Fruit fly (Drosophila melanogaster) whole organism, embryonic: Measurements from ENCODE around the gene cass.

ENCODE experiments used
- Awh ChIP-seq: fragments of 200-800 bp; sonication (Bioruptor generic); IDR thresholded peaks from 2 replicates; pipeline ENCODE4, ENCODE4 v1.3.6; 2022; ENCODE audit warnings: missing biosample characterization, missing genetic modification characterization
- CG10431 ChIP-seq: fragments of 200-800 bp; sonication (Bioruptor generic); optimal IDR thresholded peaks from 3 replicates; lab custom pipeline; 2018; ENCODE audit warnings: missing biosample characterization, mild to moderate bottlenecking, missing genetic modification characterization
- CG10959 ChIP-seq: fragments of 200-800 bp; sonication (Bioruptor generic); IDR thresholded peaks from 2 replicates; pipeline ENCODE4 v1.3.6; 2022; ENCODE audit warnings: missing biosample characterization, missing genetic modification characterization
- CG14965 ChIP-seq: fragments of 200-800 bp; sonication (Bioruptor generic); optimal IDR thresholded peaks from 2 replicates; lab custom pipeline; 2016; ENCODE audit warnings: missing biosample characterization, missing genetic modification characterization, borderline replicate concordance
- CG15514 ChIP-seq: fragments of 200-800 bp; sonication (Bioruptor generic); optimal IDR thresholded peaks from 3 replicates; lab custom pipeline; 2017; ENCODE audit warnings: missing biosample characterization, missing genetic modification characterization, mild to moderate bottlenecking, moderate library complexity, missing genetic modification reagents
- CG16813 ChIP-seq: fragments of 200-800 bp; sonication (Bioruptor generic); IDR thresholded peaks from 3 replicates; pipeline ENCODE4 v1.3.6; 2022; ENCODE audit warnings: missing biosample characterization, missing genetic modification characterization; ENCODE audit not compliant: partially characterized antibody
- CG17328 ChIP-seq: fragments of 200-800 bp; sonication (Bioruptor generic); IDR thresholded peaks from 2 replicates; pipeline ENCODE4 v1.3.6; 2022; ENCODE audit warnings: missing biosample characterization, missing genetic modification characterization
- CG17361 ChIP-seq: fragments of 200-800 bp; sonication (Bioruptor generic); IDR thresholded peaks from 3 replicates; pipeline ENCODE4 v1.3.6; 2022; ENCODE audit warnings: missing biosample characterization, missing genetic modification characterization
- CG18764 ChIP-seq: fragments of 200-800 bp; sonication (Bioruptor generic); optimal IDR thresholded peaks from 3 replicates; lab custom pipeline; 2016; ENCODE audit warnings: missing biosample characterization, missing genetic modification characterization
- CG2199 ChIP-seq: fragments of 200-800 bp; sonication (Bioruptor generic); IDR thresholded peaks from 3 replicates; pipeline ENCODE4 v1.3.6; 2022; ENCODE audit warnings: missing biosample characterization, missing genetic modification characterization
- CG7372 ChIP-seq: fragments of 200-800 bp; sonication (Bioruptor generic); IDR thresholded peaks from 2 replicates; pipeline ENCODE4 v1.3.6; 2022; ENCODE audit warnings: missing biosample characterization, missing genetic modification characterization
- CG9215 ChIP-seq: fragments of 200-800 bp; sonication (Bioruptor generic); IDR thresholded peaks from 2 replicates; pipeline ENCODE4 v1.3.6; 2022; ENCODE audit warnings: missing biosample characterization, missing genetic modification characterization
- D19A ChIP-seq: fragments of 200-800 bp; optimal IDR thresholded peaks from 3 replicates; lab custom pipeline; 2019; ENCODE audit warnings: missing biosample characterization, mild to moderate bottlenecking, missing genetic modification characterization, moderate library complexity
- Dfd ChIP-seq, 2 experiments: fragments of >200 bp; optimal IDR thresholded peaks; 2 replicates each; lab custom pipeline; 2017; ENCODE audit warnings: missing biosample characterization in 2 of 2, missing genetic modification characterization in 2 of 2
- Doc3 ChIP-seq: fragments of 200-800 bp; sonication (Bioruptor generic); IDR thresholded peaks from 3 replicates; pipeline ENCODE4 v1.3.6; 2022; ENCODE audit warnings: missing biosample characterization, missing genetic modification characterization; ENCODE audit not compliant: partially characterized antibody
- Eip74EF ChIP-seq, 2 experiments: fragments of 200-800 bp in 1 of 2; fragments of >200 bp in 1 of 2; sonication (Bioruptor generic) in 1 of 2; optimal IDR thresholded peaks; 2 replicates each; lab custom pipeline; 2017 to 2019; ENCODE audit warnings: missing biosample characterization in 2 of 2, missing genetic modification characterization in 2 of 2, mild to moderate bottlenecking in 1 of 2, moderate library complexity in 1 of 2
- HHEX ChIP-seq: fragments of 200-800 bp; sonication (Bioruptor generic); optimal IDR thresholded peaks from 3 replicates; lab custom pipeline; 2017; ENCODE audit warnings: missing biosample characterization, mild to moderate bottlenecking, missing genetic modification characterization, missing genetic modification reagents
- Hand ChIP-seq: fragments of 200-800 bp; sonication (Bioruptor generic); optimal IDR thresholded peaks from 2 replicates; lab custom pipeline; 2017; ENCODE audit warnings: mild to moderate bottlenecking, missing biosample characterization, missing genetic modification reagents, missing genetic modification characterization
- Hr3 ChIP-seq: fragments of 200-800 bp; sonication (Bioruptor generic); optimal IDR thresholded peaks from 3 replicates; lab custom pipeline; 2016; ENCODE audit warnings: missing biosample characterization, missing genetic modification characterization
- Hr78 ChIP-seq, 2 experiments: fragments of 200-800 bp in 1 of 2; fragments of >200 bp in 1 of 2; sonication (Bioruptor generic) in 1 of 2; optimal IDR thresholded peaks; 2 replicates each; lab custom pipeline; 2017 to 2019; ENCODE audit warnings: missing biosample characterization in 2 of 2, missing genetic modification characterization in 2 of 2, mild to moderate bottlenecking in 1 of 2, moderate library complexity in 1 of 2
- Hsf ChIP-seq: fragments of 200-800 bp; sonication (Bioruptor generic); optimal IDR thresholded peaks from 3 replicates; lab custom pipeline; 2016; ENCODE audit warnings: missing biosample characterization, missing genetic modification characterization
- Scr ChIP-seq: fragments of 200-800 bp; sonication (Bioruptor generic); IDR thresholded peaks from 2 replicates; pipeline ENCODE4 v1.3.6; 2022; ENCODE audit warnings: missing biosample characterization, missing genetic modification characterization; ENCODE audit not compliant: partially characterized antibody
- Stat92E ChIP-seq, 3 experiments: fragments of >200 bp in 2 of 3; fragments of 200-800 bp in 1 of 3; sonication (Bioruptor generic) in 1 of 3; optimal IDR thresholded peaks; 2 replicates each; lab custom pipeline; 2017 to 2019; ENCODE audit warnings: missing biosample characterization in 3 of 3, missing genetic modification characterization in 3 of 3, mild to moderate bottlenecking in 1 of 3, moderate library complexity in 1 of 3
- abd-A ChIP-seq: fragments of 200-800 bp; sonication (Bioruptor generic); optimal IDR thresholded peaks from 3 replicates; lab custom pipeline; 2019; ENCODE audit warnings: missing biosample characterization, mild to moderate bottlenecking, missing genetic modification characterization, moderate library complexity
- bigmax ChIP-seq: fragments of 200-800 bp; sonication (Bioruptor generic); optimal IDR thresholded peaks from 2 replicates; lab custom pipeline; 2018; ENCODE audit warnings: missing biosample characterization, mild to moderate bottlenecking, missing genetic modification characterization
- disco-r ChIP-seq: fragments of 200-800 bp; sonication (Bioruptor generic); optimal IDR thresholded peaks from 2 replicates; lab custom pipeline; 2016; ENCODE audit warnings: missing biosample characterization, missing genetic modification characterization
- fu2 ChIP-seq: fragments of 200-800 bp; sonication (Bioruptor generic); optimal IDR thresholded peaks from 2 replicates; lab custom pipeline; 2016; ENCODE audit warnings: missing biosample characterization, missing genetic modification characterization
- grn ChIP-seq: fragments of 200-800 bp; sonication (Bioruptor generic); optimal IDR thresholded peaks from 3 replicates; lab custom pipeline; 2017; ENCODE audit warnings: missing biosample characterization, missing genetic modification characterization
- gsb-n ChIP-seq: fragments of 200-800 bp; sonication (Bioruptor generic); optimal IDR thresholded peaks from 3 replicates; lab custom pipeline; 2018; ENCODE audit warnings: missing biosample characterization, mild to moderate bottlenecking, missing genetic modification characterization
- inv ChIP-seq: fragments of 200-800 bp; sonication (Bioruptor generic); IDR thresholded peaks from 2 replicates; pipeline ENCODE4 v1.3.6; 2022; ENCODE audit warnings: missing biosample characterization, missing genetic modification characterization; ENCODE audit not compliant: partially characterized antibody
- kni ChIP-seq: fragments of 200-800 bp; sonication (Bioruptor generic); optimal IDR thresholded peaks from 3 replicates; lab custom pipeline; 2017; ENCODE audit warnings: mild to moderate bottlenecking, missing biosample characterization, missing genetic modification reagents, missing genetic modification characterization
- lola ChIP-seq, 3 experiments: fragments of >200 bp in 2 of 3; fragments of 200-800 bp in 1 of 3; sonication (Bioruptor generic) in 1 of 3; optimal IDR thresholded peaks; 2 replicates each; lab custom pipeline; 2017 to 2019; ENCODE audit warnings: missing biosample characterization in 3 of 3, missing genetic modification characterization in 3 of 3, mild to moderate bottlenecking in 1 of 3, moderate library complexity in 1 of 3
- oc ChIP-seq: fragments of 200-800 bp; sonication (Bioruptor generic); optimal IDR thresholded peaks from 2 replicates; lab custom pipeline; 2018; ENCODE audit warnings: missing biosample characterization, mild to moderate bottlenecking, missing genetic modification characterization, moderate library complexity
- pros ChIP-seq: fragments of 200-800 bp; sonication (Bioruptor generic); optimal IDR thresholded peaks from 3 replicates; lab custom pipeline; 2019; ENCODE audit warnings: missing biosample characterization, mild to moderate bottlenecking, missing genetic modification characterization, moderate library complexity
- ro ChIP-seq: fragments of 200-800 bp; sonication (Bioruptor generic); IDR thresholded peaks from 2 replicates; pipeline ENCODE4 v1.3.6; 2022; ENCODE audit warnings: missing biosample characterization, missing genetic modification characterization
- seq ChIP-seq: fragments of 200-800 bp; sonication (Bioruptor generic); IDR thresholded peaks from 2 replicates; pipeline ENCODE4 v1.3.6; 2022; ENCODE audit warnings: missing biosample characterization, missing genetic modification characterization

cass gene

dm6 chr2L:17497108-17497507, 19.4 kb upstream of the cass start, which contains the start of gene qua (continued):
- no peak for TF ChIP-seq lola (GFP tag; optimal IDR thresholded peaks at IDR 0.05; lab: Kevin White, UChicago)

DNA sequence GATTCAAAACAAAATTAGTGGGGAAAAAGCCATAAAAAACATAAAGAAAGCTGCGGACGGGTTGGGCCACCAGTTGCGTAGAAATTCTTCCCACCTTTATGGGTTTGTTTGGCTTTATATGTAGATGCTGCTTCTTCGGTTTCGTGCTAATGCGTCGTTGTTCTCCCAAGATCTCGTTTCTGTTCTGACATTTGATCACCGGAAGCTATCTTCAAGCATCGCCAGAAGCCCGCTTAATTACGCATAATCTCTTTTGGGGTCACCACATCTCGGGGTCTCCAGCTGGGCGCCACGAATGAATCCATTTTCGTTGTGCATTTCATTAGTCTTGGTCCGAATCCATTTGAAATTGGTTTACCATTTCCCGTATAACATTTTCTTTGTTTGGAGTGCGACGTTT, 18.1 kb upstream of the cass start:
- peak; percentile 37 for TF ChIP-seq grn (GFP tag; lab: Kevin White, UChicago)
- TF ChIP-seq kni = peak; percentile 50
- 0 out of 3 replicates have a peak, but pooled peaks have one; percentile 29 for TF ChIP-seq CG2199 (GFP tag; lab: Robert Waterston, UW)
- no peak for TF ChIP-seq ro (GFP tag; lab: Robert Waterston, UW)
- TF ChIP-seq abd-A (tag; lab: Kevin White, UChicago) = peak; percentile 82
- TF ChIP-seq CG10431 (GFP tag; lab: Kevin White, UChicago) = no peak
- no peak for TF ChIP-seq Scr (GFP tag; lab: Robert Waterston, UW)
- peak; percentile 44; the same call in 1 of the 2 replicates for TF ChIP-seq Awh
- no peak for TF ChIP-seq fu2
- no peak for TF ChIP-seq CG15514 (GFP tag; lab: Kevin White, UChicago)
- TF ChIP-seq CG9215 (GFP tag; lab: Robert Waterston, UW) = no peak
- no peak for TF ChIP-seq Dfd (GFP tag; optimal IDR thresholded peaks at IDR 0.05; lab: Kevin White, UChicago)
- TF ChIP-seq gsb-n (tag; lab: Kevin White, UChicago) = peak; percentile 48
- TF ChIP-seq Hand (GFP tag; lab: Kevin White, UChicago) = no peak
- TF ChIP-seq CG18764 (GFP tag; lab: Kevin White, UChicago) = no peak
- TF ChIP-seq Hr78 (GFP tag; optimal IDR thresholded peaks at IDR 0.05; lab: Kevin White, UChicago) = peak in 1 of 2 experiments; percentile 56
- peak; percentile 64 for TF ChIP-seq oc (tag; lab: Kevin White, UChicago)

DNA sequence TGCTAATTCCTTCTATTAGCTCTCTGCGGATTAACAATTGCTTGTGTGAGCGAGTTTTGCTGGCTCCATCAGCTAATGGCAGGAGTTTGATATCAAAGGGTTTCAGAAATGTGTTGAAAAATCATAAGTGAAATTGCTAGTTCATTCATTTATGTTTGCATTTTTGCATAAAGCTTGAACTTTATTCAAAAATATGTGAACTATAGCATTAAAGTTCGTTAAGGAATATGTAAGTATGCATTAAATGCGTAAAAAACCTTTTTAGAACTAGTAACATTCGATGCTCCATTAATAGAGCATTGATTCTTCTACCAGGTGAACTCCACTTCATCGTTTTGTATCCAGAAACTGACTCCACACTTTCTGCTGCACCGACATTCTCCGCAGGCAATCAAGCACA, 15.0 kb upstream of the cass start:
- TF ChIP-seq Doc3 (GFP tag; lab: Robert Waterston, UW) (no peak), disco-r (GFP tag; lab: Kevin White, UChicago) (no peak), HHEX (GFP tag; lab: Kevin White, UChicago) (no peak), pros (GFP tag; lab: Kevin White, UChicago) (no peak)

- TF ChIP-seq bigmax (GFP tag; lab: Kevin White, UChicago) (no peak), CG16813 (GFP tag; lab: Robert Waterston, UW) (no peak), seq (GFP tag; lab: Robert Waterston, UW) (no peak), Hsf (GFP tag; lab: Kevin White, UChicago) (no peak), inv (GFP tag; lab: Robert Waterston, UW) (no peak), D19A (tag; lab: Kevin White, UChicago) (no peak), Hr3 (GFP tag; lab: Kevin White, UChicago) (no peak), CG17361 (GFP tag; lab: Robert Waterston, UW) (no peak), Stat92E (GFP tag; optimal IDR thresholded peaks at IDR 0.05; lab: Kevin White, UChicago) (no peak), CG7372 (GFP tag; lab: Robert Waterston, UW) (no peak), CG18764 (GFP tag; lab: Kevin White, UChicago) (no peak), CG14965 (GFP tag; lab: Kevin White, UChicago) (no peak), CG10959 (GFP tag; lab: Robert Waterston, UW) (no peak), Eip74EF (GFP tag; optimal IDR thresholded peaks at IDR 0.05; lab: Kevin White, UChicago) (no peak), CG17328 (no peak)
Measured at dm6 chr2L:17486264-17486663, 8.6 kb upstream of the cass start, which contains the start of gene CG43220. Gene CG43220, plus strand, starts transcription at chr2L:17486564.
